Worm (Caenorhabditis elegans): Measurements from ENCODE around the gene adr-2.

The adr-2 gene

ce11 chrIII:7278491-7278890 lies 45.8 kb upstream of the adr-2 start (continued):
- no peak for TF ChIP-seq pag-3 (tag; optimal IDR thresholded peaks at IDR 0.05; ENCODE audit: borderline replicate concordance, insufficient read depth)
- TF ChIP-seq elt-2 (tag; optimal IDR thresholded peaks at IDR 0.05), result peak; percentile 66
- peak; percentile 54 for TF ChIP-seq zip-4 (GFP tag; optimal IDR thresholded peaks at IDR 0.05)
- peak; percentile 27 for TF ChIP-seq hpl-2 (GFP tag; optimal IDR thresholded peaks at IDR 0.05)
- TF ChIP-seq nhr-90 (tag; optimal IDR thresholded peaks at IDR 0.05; ENCODE audit: poor library complexity), result peak; percentile 48
- TF ChIP-seq blmp-1 (tag; optimal IDR thresholded peaks at IDR 0.05), result no peak
- no peak for TF ChIP-seq fkh-4 (tag; optimal IDR thresholded peaks at IDR 0.05; ENCODE audit: borderline replicate concordance)
- no peak for TF ChIP-seq sup-37 (GFP tag; optimal IDR thresholded peaks at IDR 0.05)
- peak; percentile 41 for TF ChIP-seq lin-14 (GFP tag; optimal IDR thresholded peaks at IDR 0.05)
- TF ChIP-seq ceh-63 (GFP tag; optimal IDR thresholded peaks at IDR 0.05), result no peak
- TF ChIP-seq skn-1 (tag; optimal IDR thresholded peaks at IDR 0.05), result peak; percentile 76
- peak; percentile 64 for TF ChIP-seq fos-1 (tag; optimal IDR thresholded peaks at IDR 0.05)
- peak; percentile 13 to 73 for TF ChIP-seq lin-35 (GFP tag; optimal IDR thresholded peaks at IDR 0.05)
- no peak for TF ChIP-seq nhr-76 (tag; optimal IDR thresholded peaks at IDR 0.05)
- TF ChIP-seq ceh-90 (tag; optimal IDR thresholded peaks at IDR 0.05), result no peak
- no peak for TF ChIP-seq tlp-1 (tag; optimal IDR thresholded peaks at IDR 0.05)
- no peak for TF ChIP-seq nhr-85 (tag)
- peak; percentile 57 for TF ChIP-seq snu-23 (GFP tag; optimal IDR thresholded peaks at IDR 0.05)
- TF ChIP-seq F16B12.6 (tag; optimal IDR thresholded peaks at IDR 0.05), result no peak
- peak; percentile 64 for TF ChIP-seq nhr-20 (tag; optimal IDR thresholded peaks at IDR 0.05)
- TF ChIP-seq aly-2 (tag; optimal IDR thresholded peaks at IDR 0.05), result no peak
- no peak for TF ChIP-seq hlh-17 (GFP tag; optimal IDR thresholded peaks at IDR 0.05; ENCODE audit: borderline replicate concordance)
- TF ChIP-seq dsc-1 (tag; optimal IDR thresholded peaks at IDR 0.05), result peak; percentile 3
- peak; percentile 73 for TF ChIP-seq nhr-71 (tag; optimal IDR thresholded peaks at IDR 0.05)
- TF ChIP-seq C16A3.4 (tag; optimal IDR thresholded peaks at IDR 0.05), result peak; percentile 78
- no peak for TF ChIP-seq lin-15B (tag; optimal IDR thresholded peaks at IDR 0.05)
- TF ChIP-seq efl-1 (optimal IDR thresholded peaks at IDR 0.05), result peak; percentile 39 to 71
- peak; percentile 62 to 98 for TF ChIP-seq efl-1 (GFP tag; optimal IDR thresholded peaks at IDR 0.05 in 1 of 2)

ce11 chrIII:7277228-7277627 lies 44.5 kb upstream of the adr-2 start, which contains the start of the genes spot-1 and B0361.11:
Gene spot-1 (minus strand): TSS chrIII:7277274.
Gene B0361.11 (plus strand): TSS chrIII:7277599.
- no peak for TF ChIP-seq Y116A8C.19 (tag; optimal IDR thresholded peaks at IDR 0.05; ENCODE audit: borderline replicate concordance)
- TF ChIP-seq grh-1 (GFP tag; IDR thresholded peaks at IDR 0.05), result peak; percentile 43
- peak; percentile 79 to 97 for TF ChIP-seq efl-1 (optimal IDR thresholded peaks at IDR 0.05)
- peak; percentile 97 to 100 for TF ChIP-seq efl-1 (GFP tag; optimal IDR thresholded peaks at IDR 0.05 in 1 of 2)
- peak; percentile 27 for TF ChIP-seq lin-39 (tag; optimal IDR thresholded peaks at IDR 0.05)
- no peak for TF ChIP-seq mab-9 (GFP tag; IDR thresholded peaks at IDR 0.05)
- TF ChIP-seq ztf-4 (tag; optimal IDR thresholded peaks at IDR 0.05), result no peak
- TF ChIP-seq snpc-4 (tag; optimal IDR thresholded peaks at IDR 0.05), result peak; percentile 72
- no peak for TF ChIP-seq alr-1 (tag; optimal IDR thresholded peaks at IDR 0.05; ENCODE audit: borderline replicate concordance)
- peak; percentile 25 for TF ChIP-seq skn-1 (tag; optimal IDR thresholded peaks at IDR 0.05)
- peak; percentile 67 for TF ChIP-seq unc-130 (tag; optimal IDR thresholded peaks at IDR 0.05)
- no peak for TF ChIP-seq egl-27 (tag; optimal IDR thresholded peaks at IDR 0.05)
- no peak for TF ChIP-seq ceh-8 (GFP tag; optimal IDR thresholded peaks at IDR 0.05)
- peak; percentile 77 for TF ChIP-seq nhr-47 (tag; optimal IDR thresholded peaks at IDR 0.05)
- TF ChIP-seq fos-1 (tag; optimal IDR thresholded peaks at IDR 0.05), result peak; percentile 18
- TF ChIP-seq elt-2 (tag; optimal IDR thresholded peaks at IDR 0.05), result peak; percentile 19
- TF ChIP-seq mdl-1 (tag; optimal IDR thresholded peaks at IDR 0.05), result peak in 1 of 2 experiments; percentile 11
- TF ChIP-seq ama-1 (optimal IDR thresholded peaks at IDR 0.05), result no peak
- no peak for TF ChIP-seq unc-98 (GFP tag; IDR thresholded peaks at IDR 0.05)
- TF ChIP-seq nhr-76 (tag; optimal IDR thresholded peaks at IDR 0.05), result no peak
- no peak for TF ChIP-seq nhr-11 (tag; optimal IDR thresholded peaks at IDR 0.05)
- TF ChIP-seq nhr-28 (tag; optimal IDR thresholded peaks at IDR 0.05), result no peak
- TF ChIP-seq xbp-1 (tag; optimal IDR thresholded peaks at IDR 0.05), result peak; percentile 68
- TF ChIP-seq hlh-4 (tag; optimal IDR thresholded peaks at IDR 0.05), result no peak
- no peak for TF ChIP-seq C34B4.2 (tag; optimal IDR thresholded peaks at IDR 0.05)
- peak; percentile 53 for TF ChIP-seq lin-13 (GFP tag; optimal IDR thresholded peaks at IDR 0.05)
- TF ChIP-seq lin-14 (GFP tag; optimal IDR thresholded peaks at IDR 0.05), result peak; percentile 62
- no peak for TF ChIP-seq pax-3 (tag; optimal IDR thresholded peaks at IDR 0.05)
- peak; percentile 68 for TF ChIP-seq nhr-19 (GFP tag; conservative IDR thresholded peaks at IDR 0.05)
- peak; percentile 81 for TF ChIP-seq snu-23 (GFP tag; optimal IDR thresholded peaks at IDR 0.05)
- TF ChIP-seq zip-4 (GFP tag; optimal IDR thresholded peaks at IDR 0.05), result no peak
- peak; percentile 52 for TF ChIP-seq nhr-90 (tag; optimal IDR thresholded peaks at IDR 0.05; ENCODE audit: poor library complexity)
- TF ChIP-seq nhr-71 (tag; optimal IDR thresholded peaks at IDR 0.05), result peak; percentile 79
- TF ChIP-seq ceh-88 (GFP tag; IDR thresholded peaks at IDR 0.05), result no peak
